Fruit fly (Drosophila melanogaster) whole organism, embryonic: Measurements from ENCODE around the gene Pxd.

ENCODE experiments used
- Asciz ChIP-seq: fragments of 200-800 bp; sonication (Bioruptor generic); optimal IDR thresholded peaks from 2 replicates; lab custom pipeline; 2017; ENCODE audit warnings: missing biosample characterization, mild to moderate bottlenecking, missing genetic modification characterization, missing genetic modification reagents
- CG10543 ChIP-seq: fragments of 200-800 bp; sonication (Bioruptor generic); optimal IDR thresholded peaks from 3 replicates; lab custom pipeline; 2017; ENCODE audit warnings: missing biosample characterization, mild to moderate bottlenecking, missing genetic modification characterization, moderate library complexity
- CG10565 ChIP-seq: fragments of 200-800 bp; sonication (Bioruptor generic); optimal IDR thresholded peaks from 3 replicates; lab custom pipeline; 2016; ENCODE audit warnings: missing biosample characterization, mild to moderate bottlenecking, missing genetic modification characterization
- CG11456 ChIP-seq: fragments of 200-800 bp; sonication (Bioruptor generic); IDR thresholded peaks from 3 replicates; pipeline ENCODE4 v1.3.6; 2022; ENCODE audit warnings: missing biosample characterization, missing genetic modification characterization
- CG11504 ChIP-seq: fragments of 200-800 bp; sonication (Bioruptor generic); optimal IDR thresholded peaks from 3 replicates; lab custom pipeline; 2019; ENCODE audit warnings: missing biosample characterization, mild to moderate bottlenecking, missing genetic modification characterization, moderate library complexity
- CG13424 ChIP-seq: fragments of 200-800 bp; sonication (Bioruptor generic); optimal IDR thresholded peaks from 2 replicates; lab custom pipeline; 2019; ENCODE audit warnings: missing biosample characterization, mild to moderate bottlenecking, missing genetic modification characterization, moderate library complexity
- CG14014 ChIP-seq: fragments of 200-800 bp; sonication (Bioruptor generic); IDR thresholded peaks from 2 replicates; pipeline ENCODE4 v1.3.6; 2022; ENCODE audit warnings: missing biosample characterization, missing genetic modification characterization
- CG15011 ChIP-seq: fragments of 200-800 bp; sonication (Bioruptor generic); optimal IDR thresholded peaks from 3 replicates; lab custom pipeline; 2018; ENCODE audit warnings: missing biosample characterization, mild to moderate bottlenecking, missing genetic modification characterization
- CG1529 ChIP-seq: fragments of 200-800 bp; sonication (Bioruptor generic); optimal IDR thresholded peaks from 3 replicates; lab custom pipeline; 2018; ENCODE audit warnings: missing biosample characterization, missing genetic modification characterization
- CG15514 ChIP-seq: fragments of 200-800 bp; sonication (Bioruptor generic); optimal IDR thresholded peaks from 3 replicates; lab custom pipeline; 2017; ENCODE audit warnings: missing biosample characterization, missing genetic modification characterization, mild to moderate bottlenecking, moderate library complexity, missing genetic modification reagents
- CG15696 ChIP-seq: fragments of 200-800 bp; sonication (Bioruptor generic); optimal IDR thresholded peaks from 2 replicates; lab custom pipeline; 2019; ENCODE audit warnings: missing biosample characterization, mild to moderate bottlenecking, missing genetic modification characterization, moderate library complexity
- CG16815 ChIP-seq: fragments of 200-800 bp; sonication (Bioruptor generic); optimal IDR thresholded peaks from 3 replicates; lab custom pipeline; 2017; ENCODE audit warnings: missing biosample characterization, mild to moderate bottlenecking, missing genetic modification characterization
- CG2129 ChIP-seq: fragments of 200-800 bp; sonication (Bioruptor generic); IDR thresholded peaks from 2 replicates; pipeline ENCODE4 v1.3.6; 2022; ENCODE audit warnings: missing biosample characterization, missing genetic modification characterization; ENCODE audit not compliant: partially characterized antibody
- CG2712 ChIP-seq: fragments of 200-800 bp; optimal IDR thresholded peaks from 3 replicates; lab custom pipeline; 2019; ENCODE audit warnings: missing biosample characterization, mild to moderate bottlenecking, missing genetic modification characterization, moderate library complexity
- CG30020 ChIP-seq: fragments of 200-800 bp; optimal IDR thresholded peaks from 2 replicates; lab custom pipeline; 2019; ENCODE audit warnings: missing biosample characterization, mild to moderate bottlenecking, missing genetic modification characterization, moderate library complexity
- CG42726 ChIP-seq: fragments of 200-800 bp; sonication (Bioruptor generic); IDR thresholded peaks from 2 replicates; pipeline ENCODE4 v1.3.6; 2022; ENCODE audit warnings: missing biosample characterization, missing genetic modification characterization; ENCODE audit not compliant: partially characterized antibody
- CG4404 ChIP-seq: fragments of 200-800 bp; sonication (Bioruptor generic); IDR thresholded peaks from 2 replicates; pipeline ENCODE4 v1.3.6; 2022; ENCODE audit warnings: missing biosample characterization, missing genetic modification characterization
- CG4730 ChIP-seq: fragments of 200-800 bp; sonication (Bioruptor generic); IDR thresholded peaks from 2 replicates; pipeline ENCODE4 v1.3.6; 2022; ENCODE audit warnings: missing biosample characterization, missing genetic modification characterization
- CG4854 ChIP-seq: fragments of 200-800 bp; sonication (Bioruptor generic); optimal IDR thresholded peaks from 2 replicates; lab custom pipeline; 2016; ENCODE audit warnings: missing biosample characterization, missing genetic modification characterization, inconsistent platforms
- CG6254 ChIP-seq: fragments of 200-800 bp; sonication (Bioruptor generic); optimal IDR thresholded peaks from 3 replicates; lab custom pipeline; 2017; ENCODE audit warnings: mild to moderate bottlenecking, missing biosample characterization, missing genetic modification reagents, missing genetic modification characterization
- CG6683 ChIP-seq: fragments of 200-800 bp; sonication (Bioruptor generic); optimal IDR thresholded peaks from 2 replicates; lab custom pipeline; 2017; ENCODE audit warnings: missing biosample characterization, mild to moderate bottlenecking, missing genetic modification characterization, missing genetic modification reagents
- CG7556 ChIP-seq: fragments of 200-800 bp; sonication (Bioruptor generic); optimal IDR thresholded peaks from 2 replicates; lab custom pipeline; 2017; ENCODE audit warnings: missing biosample characterization, mild to moderate bottlenecking, missing genetic modification characterization
- CG8290 ChIP-seq, 3 experiments: fragments of 200-800 bp; sonication (Bioruptor generic); optimal IDR thresholded peaks; 2 replicates each; lab custom pipeline; 2016 to 2019; ENCODE audit warnings: missing biosample characterization in 3 of 3, missing genetic modification characterization in 3 of 3, mild to moderate bottlenecking in 2 of 3, moderate library complexity in 1 of 3
- Chrac-16 ChIP-seq: fragments of 200-800 bp; sonication (Bioruptor generic); optimal IDR thresholded peaks from 3 replicates; lab custom pipeline; 2016; ENCODE audit warnings: missing biosample characterization, missing genetic modification characterization
- Gsc ChIP-seq: fragments of 200-800 bp; sonication (Bioruptor generic); IDR thresholded peaks from 2 replicates; pipeline ENCODE4 v1.3.6; 2022; ENCODE audit warnings: missing biosample characterization, missing genetic modification characterization
- Hr78 ChIP-seq, 2 experiments: fragments of 200-800 bp in 1 of 2; fragments of >200 bp in 1 of 2; sonication (Bioruptor generic) in 1 of 2; optimal IDR thresholded peaks; 2 replicates each; lab custom pipeline; 2017 to 2019; ENCODE audit warnings: missing biosample characterization in 2 of 2, missing genetic modification characterization in 2 of 2, mild to moderate bottlenecking in 1 of 2, moderate library complexity in 1 of 2
- Lpt ChIP-seq: fragments of >200 bp; optimal IDR thresholded peaks from 2 replicates; lab custom pipeline; 2018; ENCODE audit warnings: missing biosample characterization, missing genetic modification characterization
- Ptx1 ChIP-seq: fragments of 200-800 bp; sonication (Bioruptor generic); IDR thresholded peaks from 2 replicates; pipeline ENCODE4 v1.3.6; 2022; ENCODE audit warnings: missing biosample characterization, missing genetic modification characterization
- Trl ChIP-seq, 3 experiments: fragments of >200 bp in 2 of 3; fragments of 200-800 bp in 1 of 3; sonication (Bioruptor generic) in 1 of 3; optimal IDR thresholded peaks; 2 replicates in 1 of 3; 3 replicates in 2 of 3; lab custom pipeline; 2016 to 2017; ENCODE audit warnings: missing biosample characterization in 1 of 3, missing genetic modification characterization in 1 of 3
- dimm ChIP-seq: fragments of 200-800 bp; sonication (Bioruptor generic); IDR thresholded peaks from 2 replicates; pipeline ENCODE4 v1.3.6; 2022; ENCODE audit warnings: missing biosample characterization, missing genetic modification characterization
- ems ChIP-seq: fragments of 200-800 bp; sonication (Bioruptor generic); optimal IDR thresholded peaks from 3 replicates; lab custom pipeline; 2016; ENCODE audit warnings: missing biosample characterization, missing genetic modification characterization
- eve ChIP-seq, 2 experiments: fragments of >200 bp; optimal IDR thresholded peaks; 2 replicates each; lab custom pipeline; 2017; ENCODE audit warnings: missing biosample characterization in 2 of 2, missing genetic modification characterization in 2 of 2
- exex ChIP-seq: fragments of 200-800 bp; sonication (Bioruptor generic); optimal IDR thresholded peaks from 4 replicates; lab custom pipeline; 2018; ENCODE audit warnings: missing biosample characterization, mild to moderate bottlenecking, missing genetic modification characterization, moderate library complexity
- gfzf ChIP-seq: fragments of 200-800 bp; sonication (Bioruptor generic); optimal IDR thresholded peaks from 2 replicates; lab custom pipeline; 2016; ENCODE audit warnings: missing biosample characterization, mild to moderate bottlenecking, missing genetic modification characterization, moderate library complexity
- gro ChIP-seq: fragments of 200-800 bp; sonication (Bioruptor generic); optimal IDR thresholded peaks from 2 replicates; lab custom pipeline; 2016; ENCODE audit warnings: missing biosample characterization, missing genetic modification characterization
- h ChIP-seq: fragments of >200 bp; optimal IDR thresholded peaks from 2 replicates; lab custom pipeline; 2017
- lmd ChIP-seq: fragments of 200-800 bp; sonication (Bioruptor generic); IDR thresholded peaks from 2 replicates; pipeline ENCODE4 v1.3.6; 2022; ENCODE audit warnings: missing biosample characterization, missing genetic modification characterization
- maf-S ChIP-seq: fragments of 200-800 bp; sonication (Bioruptor generic); optimal IDR thresholded peaks from 2 replicates; lab custom pipeline; 2016; ENCODE audit warnings: missing biosample characterization, missing genetic modification characterization
- nerfin-2 ChIP-seq: fragments of 200-800 bp; sonication (Bioruptor generic); IDR thresholded peaks from 2 replicates; pipeline ENCODE4 v1.3.6; 2022; ENCODE audit warnings: missing biosample characterization, missing genetic modification characterization; ENCODE audit not compliant: partially characterized antibody
- otp ChIP-seq: fragments of 200-800 bp; sonication (Bioruptor generic); IDR thresholded peaks from 3 replicates; pipeline ENCODE4, ENCODE4 v1.3.6; 2022; ENCODE audit warnings: missing biosample characterization, missing genetic modification characterization
- pho ChIP-seq: fragments of 200-800 bp; sonication (Bioruptor generic); optimal IDR thresholded peaks from 2 replicates; lab custom pipeline; 2016; ENCODE audit warnings: missing biosample characterization, missing genetic modification characterization
- salm ChIP-seq: fragments of 200-800 bp; sonication (Bioruptor generic); optimal IDR thresholded peaks from 2 replicates; lab custom pipeline; 2018; ENCODE audit warnings: missing biosample characterization, mild to moderate bottlenecking, missing genetic modification characterization
- slou ChIP-seq: fragments of 200-800 bp; sonication (Bioruptor generic); optimal IDR thresholded peaks from 3 replicates; lab custom pipeline; 2016; ENCODE audit warnings: missing biosample characterization, missing genetic modification characterization
- so ChIP-seq: fragments of 200-800 bp; sonication (Bioruptor generic); IDR thresholded peaks from 3 replicates; pipeline ENCODE4 v1.3.6; 2022; ENCODE audit warnings: missing biosample characterization, missing genetic modification characterization
- tap ChIP-seq: fragments of 200-800 bp; optimal IDR thresholded peaks from 3 replicates; lab custom pipeline; 2019; ENCODE audit warnings: missing biosample characterization, mild to moderate bottlenecking, missing genetic modification characterization, moderate library complexity
- tgo ChIP-seq: fragments of 200-800 bp; sonication (Bioruptor generic); IDR thresholded peaks from 3 replicates; pipeline ENCODE4 v1.3.6; 2022; ENCODE audit warnings: missing biosample characterization, missing genetic modification characterization
- tll ChIP-seq, 2 experiments: fragments of 200-800 bp in 1 of 2; fragments of >200 bp in 1 of 2; sonication (Bioruptor generic) in 1 of 2; optimal IDR thresholded peaks; 2 replicates each; lab custom pipeline; 2017 to 2019; ENCODE audit warnings: missing biosample characterization in 2 of 2, missing genetic modification characterization in 2 of 2, mild to moderate bottlenecking in 1 of 2, moderate library complexity in 1 of 2

Pxd gene

DNA sequence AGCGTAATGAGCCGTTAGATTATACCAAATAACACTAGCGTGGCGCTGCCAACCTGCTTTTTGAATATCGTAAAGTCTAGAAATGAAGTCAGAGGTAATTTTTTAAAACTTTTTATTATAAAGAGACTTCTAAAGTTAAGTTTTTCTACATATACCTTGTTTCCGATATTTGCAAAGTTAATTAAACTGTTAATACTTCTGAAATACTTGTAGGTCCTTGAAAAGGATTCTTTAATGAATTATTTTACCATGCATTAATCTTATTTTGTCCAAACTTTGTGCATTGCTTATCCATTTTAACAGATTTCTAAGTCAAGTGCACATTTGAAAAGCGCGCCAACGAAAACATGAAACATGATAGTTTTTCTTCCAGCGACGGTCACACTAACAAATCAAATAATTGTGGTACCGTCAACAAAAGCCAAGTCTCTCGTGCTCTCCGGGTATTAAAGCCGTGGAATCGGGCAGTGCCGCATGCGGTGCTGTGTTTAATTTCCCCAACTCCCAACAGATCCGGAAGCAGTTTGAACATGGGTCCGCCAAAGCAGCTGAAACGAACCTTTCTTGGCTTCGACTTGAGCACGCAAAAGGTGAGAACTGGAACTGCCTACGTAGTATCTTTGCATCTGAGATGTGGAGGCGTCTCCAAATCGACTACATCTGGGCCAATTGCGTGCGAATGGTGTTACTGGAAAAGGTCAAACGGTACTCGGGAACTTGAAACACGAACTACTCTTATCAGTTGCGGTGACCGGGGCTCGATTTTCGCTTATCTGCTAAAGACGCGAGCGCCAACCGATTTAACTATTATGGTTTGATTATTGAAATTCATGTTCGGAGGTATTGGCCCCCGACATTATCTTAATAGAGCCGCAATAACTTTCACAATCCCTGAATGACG lies 18.1 kb upstream of the Pxd start, which contains the start of the genes EMC2A and CG3534 (continued):
- TF ChIP-seq CG6683 (no peak), ems (GFP tag; lab: Kevin White, UChicago) (peak; percentile 25), eve (GFP tag; optimal IDR thresholded peaks at IDR 0.05; lab: Kevin White, UChicago) (no peak), Asciz (GFP tag; lab: Kevin White, UChicago) (peak; percentile 3), CG2129 (no peak), CG14014 (0 out of 2 replicates have a peak, but pooled peaks have one; percentile 4), tgo (GFP tag; lab: Robert Waterston, UW) (peak; percentile 26; the same call in 1 of the 3 replicates), Chrac-16 (no peak), slou (no peak), gfzf (peak; percentile 80), maf-S (GFP tag; lab: Kevin White, UChicago) (peak; percentile 17), CG30020 (tag; lab: Kevin White, UChicago) (no peak), CG15514 (GFP tag; lab: Kevin White, UChicago) (peak; percentile 57), CG4854 (GFP tag; lab: Kevin White, UChicago) (no peak), CG42726 (no peak), nerfin-2 (GFP tag; lab: Robert Waterston, UW) (no peak), Trl (optimal IDR thresholded peaks at IDR 0.05; lab: Kevin White, UChicago) (peak in 1 of 2 experiments; percentile 8), Trl (GFP tag; optimal IDR thresholded peaks at IDR 0.05; lab: Kevin White, UChicago) (no peak), CG10565 (GFP tag; lab: Kevin White, UChicago) (no peak), pho (GFP tag; lab: Kevin White, UChicago) (no peak), CG8290 (GFP tag; optimal IDR thresholded peaks at IDR 0.05; lab: Kevin White, UChicago) (peak; percentile 48), CG8290 (tag; optimal IDR thresholded peaks at IDR 0.05; lab: Kevin White, UChicago) (no peak), CG2712 (tag; lab: Kevin White, UChicago) (peak; percentile 57), CG1529 (GFP tag; lab: Kevin White, UChicago) (no peak), otp (GFP tag; lab: Robert Waterston, UW) (no peak), CG15011 (GFP tag; lab: Kevin White, UChicago) (no peak), CG16815 (no peak), Gsc (no peak), CG11504 (tag; lab: Kevin White, UChicago) (no peak), h (no peak), exex (peak; percentile 53), CG4404 (GFP tag; lab: Robert Waterston, UW) (no peak), CG11456 (GFP tag; lab: Robert Waterston, UW) (no peak), tll (GFP tag; optimal IDR thresholded peaks at IDR 0.05; lab: Kevin White, UChicago) (peak in 1 of 2 experiments; percentile 34), gro (GFP tag; lab: Kevin White, UChicago) (no peak), salm (no peak), CG13424 (no peak), CG7556 (peak; percentile 11), lmd (no peak), dimm (no peak), Lpt (no peak), so (GFP tag; lab: Robert Waterston, UW) (peak; percentile 62; the same call in 2 of the 3 replicates), CG10543 (GFP tag; lab: Kevin White, UChicago) (no peak), CG4730 (no peak; the same call in 1 of the 2 replicates), CG15696 (tag; lab: Kevin White, UChicago) (peak; percentile 2), Hr78 (GFP tag; optimal IDR thresholded peaks at IDR 0.05; lab: Kevin White, UChicago) (peak in 1 of 2 experiments; percentile 87), Ptx1 (GFP tag; lab: Robert Waterston, UW) (no peak), tap (tag; lab: Kevin White, UChicago) (no peak), CG6254 (no peak)
